Worm (Caenorhabditis elegans) whole organism, L4 larva: ENCODE data around the gene F52G3.1.

Experiments
- T20F7.1 ChIP-seq: fragments of 200-800 bp; sonication (Bioruptor generic); optimal IDR thresholded peaks from 2 replicates; lab custom pipeline; 2018; ENCODE audit warnings: mild to moderate bottlenecking, missing genetic modification characterization, missing compliant biosample characterization
- T26A8.4 ChIP-seq: fragments of 200-800 bp; sonication (Bioruptor generic); IDR thresholded peaks from 2 replicates; pipeline ENCODE4 v1.3.6; 2022; ENCODE audit warnings: missing genetic modification characterization, missing compliant biosample characterization
- ceh-82 ChIP-seq: sonication (generic microtip); optimal IDR thresholded peaks from 2 replicates; lab custom pipeline; 2017; ENCODE audit warnings: missing biosample characterization, missing genetic modification characterization
- dmd-6 ChIP-seq: fragments of 200-800 bp; sonication (Bioruptor generic); IDR thresholded peaks from 2 replicates; pipeline ENCODE4 v1.3.6; 2022; ENCODE audit warnings: missing genetic modification reagents, missing genetic modification characterization, missing compliant biosample characterization
- fkh-10 ChIP-seq: fragments of 150-350 bp; optimal IDR thresholded peaks from 2 replicates; lab custom pipeline; 2014; ENCODE audit warnings: missing biosample characterization, missing genetic modification reagents, missing genetic modification characterization
- lin-39 ChIP-seq: fragments of 150-350 bp; optimal IDR thresholded peaks from 2 replicates; lab custom pipeline; 2014; ENCODE audit warnings: missing biosample characterization, missing genetic modification reagents, missing genetic modification characterization
- nhr-11 ChIP-seq: fragments of 150-350 bp; optimal IDR thresholded peaks from 2 replicates; lab custom pipeline; 2014; ENCODE audit warnings: missing biosample characterization, missing genetic modification characterization
- nhr-77 ChIP-seq: fragments of 150-350 bp; optimal IDR thresholded peaks from 2 replicates; lab custom pipeline; 2014; ENCODE audit warnings: missing biosample characterization, missing genetic modification characterization
- zip-11 ChIP-seq: fragments of 200-800 bp; sonication (Bioruptor generic); IDR thresholded peaks from 2 replicates; pipeline ENCODE4 v1.3.6; 2022; ENCODE audit warnings: missing genetic modification characterization, missing compliant biosample characterization

ce11 chrX:16995886-16996283, 32.2 kb downstream of the F52G3.1 start:
- TF ChIP-seq ceh-82 (tag; lab: Kevin White, UChicago) (no peak), nhr-11 (tag; lab: Kevin White, UChicago) (no peak), nhr-77 (tag; lab: Kevin White, UChicago) (no peak), fkh-10 (GFP tag; lab: Kevin White, UChicago) (no peak), lin-39 (no peak), T26A8.4 (GFP tag; lab: Robert Waterston, UW) (no peak), T20F7.1 (GFP tag; lab: Kevin White, UChicago) (no peak), zip-11 (GFP tag; lab: Robert Waterston, UW) (no peak), dmd-6 (GFP tag; lab: Robert Waterston, UW) (peak; percentile 72)
